Fruit fly (Drosophila melanogaster): Measurements from ENCODE around the gene GatA.

The GatA gene

DNA sequence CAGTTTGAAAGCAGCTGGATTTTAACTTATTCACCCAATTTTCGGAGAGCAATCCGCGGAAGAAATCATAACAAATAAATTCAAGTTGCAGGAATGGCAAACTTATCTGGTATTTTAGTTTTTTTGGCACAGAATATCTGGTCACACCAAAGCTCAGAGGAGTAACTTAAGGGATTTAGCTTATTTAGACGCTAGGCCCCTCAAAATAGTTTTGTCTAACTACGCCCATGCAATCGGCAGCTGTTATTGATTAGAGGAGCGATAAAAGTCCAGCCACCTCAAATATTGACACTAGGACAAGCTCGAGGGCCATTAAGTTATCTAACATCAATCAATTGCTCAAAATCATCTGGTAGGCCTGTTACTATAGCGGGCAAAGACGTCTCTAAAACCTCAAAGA, at the start of gene GatA, which contains the start of gene P5cr (continued):
- TF ChIP-seq YL-1 (GFP tag; optimal IDR thresholded peaks at IDR 0.05) (peak; percentile 55), abd-A (tag; optimal IDR thresholded peaks at IDR 0.05) (no peak), CG15479 (GFP tag; optimal IDR thresholded peaks at IDR 0.05) (no peak), Meics (GFP tag; optimal IDR thresholded peaks at IDR 0.05) (peak; percentile 88), otp (GFP tag; IDR thresholded peaks at IDR 0.05) (peak; percentile 86), CG11695 (GFP tag; IDR thresholded peaks at IDR 0.05) (0 out of 3 replicates have a peak, but pooled peaks have one; percentile 10), CG12219 (GFP tag; optimal IDR thresholded peaks at IDR 0.05) (peak; percentile 64), CG9797 (GFP tag; optimal IDR thresholded peaks at IDR 0.05) (peak; percentile 37), bbx (GFP tag; IDR thresholded peaks at IDR 0.05; ENCODE audit: partially characterized antibody) (no peak), ap (GFP tag; IDR thresholded peaks at IDR 0.05) (peak; percentile 59), Hand (GFP tag; optimal IDR thresholded peaks at IDR 0.05) (peak; percentile 63), amos (GFP tag; IDR thresholded peaks at IDR 0.05; ENCODE audit: partially characterized antibody) (no peak; the same call in 1 of the 2 replicates), Nf-YB (GFP tag; optimal IDR thresholded peaks at IDR 0.05) (peak; percentile 15), fd64A (GFP tag; optimal IDR thresholded peaks at IDR 0.05) (no peak), HLH4C (GFP tag; IDR thresholded peaks at IDR 0.05; ENCODE audit: partially characterized antibody) (no peak), Elba2 (GFP tag; optimal IDR thresholded peaks at IDR 0.05) (no peak), CG8924 (tag; optimal IDR thresholded peaks at IDR 0.05) (peak; percentile 71), CG18764 (GFP tag; optimal IDR thresholded peaks at IDR 0.05) (peak; percentile 67), Fer3 (tag; optimal IDR thresholded peaks at IDR 0.05) (peak; percentile 85), HmgZ (tag; optimal IDR thresholded peaks at IDR 0.05) (peak; percentile 94), CG15269 (tag; optimal IDR thresholded peaks at IDR 0.05) (peak; percentile 87), CG17385 (GFP tag; optimal IDR thresholded peaks at IDR 0.05) (peak; percentile 72), CG10267 (tag; optimal IDR thresholded peaks at IDR 0.05) (peak; percentile 39), CG17612 (GFP tag; IDR thresholded peaks at IDR 0.05) (no peak), pros (GFP tag; optimal IDR thresholded peaks at IDR 0.05) (no peak), CG12391 (tag; optimal IDR thresholded peaks at IDR 0.05) (peak; percentile 74), Hr3 (GFP tag; optimal IDR thresholded peaks at IDR 0.05) (peak; percentile 72), ham (GFP tag; IDR thresholded peaks at IDR 0.05) (peak; percentile 26; the same call in 1 of the 2 replicates), dati (GFP tag; IDR thresholded peaks at IDR 0.05) (no peak), CG10321 (GFP tag; IDR thresholded peaks at IDR 0.05) (peak; percentile 51; the same call in 1 of the 2 replicates), hbn (GFP tag; IDR thresholded peaks at IDR 0.05; ENCODE audit: partially characterized antibody) (no peak), maf-S (GFP tag; optimal IDR thresholded peaks at IDR 0.05) (peak; percentile 88), CG6175 (GFP tag; IDR thresholded peaks at IDR 0.05) (peak; percentile 77), ems (GFP tag; optimal IDR thresholded peaks at IDR 0.05) (peak; percentile 84), CG12155 (GFP tag; optimal IDR thresholded peaks at IDR 0.05) (peak; percentile 83), CG7357 (GFP tag; IDR thresholded peaks at IDR 0.05) (no peak), Hey (tag; optimal IDR thresholded peaks at IDR 0.05) (peak; percentile 58), Bteb2 (GFP tag; optimal IDR thresholded peaks at IDR 0.05) (peak; percentile 77), CG4424 (GFP tag; optimal IDR thresholded peaks at IDR 0.05) (peak; percentile 79), odd (GFP tag; optimal IDR thresholded peaks at IDR 0.05) (peak; percentile 60), shn (GFP tag; optimal IDR thresholded peaks at IDR 0.05) (peak; percentile 85), CG6765 (GFP tag; optimal IDR thresholded peaks at IDR 0.05) (peak; percentile 70), fd96Cb (tag; optimal IDR thresholded peaks at IDR 0.05) (peak; percentile 50), CG13123 (GFP tag; optimal IDR thresholded peaks at IDR 0.05) (peak; percentile 58), ara (GFP tag; IDR thresholded peaks at IDR 0.05) (peak; percentile 60), btn (GFP tag; optimal IDR thresholded peaks at IDR 0.05) (no peak), en (GFP tag; optimal IDR thresholded peaks at IDR 0.05) (peak; percentile 68), CG14667 (GFP tag; IDR thresholded peaks at IDR 0.05) (peak; percentile 57), CG10147 (GFP tag; optimal IDR thresholded peaks at IDR 0.05) (peak; percentile 62), CG6854 (GFP tag; optimal IDR thresholded peaks at IDR 0.05) (peak; percentile 51), bowl (GFP tag; IDR thresholded peaks at IDR 0.05) (0 out of 2 replicates have a peak, but pooled peaks have one; percentile 21)
